Fruit fly (Drosophila melanogaster): Measurements from ENCODE around the gene CG4558.
A peak's percentile ranks its signal among the peaks of the same experiment; 100 is the strongest.

CG4558 gene

dm6 chrX:6800726-6801296 is 48.8 kb upstream of the CG4558 start (continued):
- TF ChIP-seq salm (tag; optimal IDR thresholded peaks at IDR 0.05) (no peak), Ptx1 (GFP tag; IDR thresholded peaks at IDR 0.05) (peak; percentile 56; the same call in 1 of the 2 replicates), CG7556 (GFP tag; optimal IDR thresholded peaks at IDR 0.05) (peak; percentile 44), cwo (GFP tag; optimal IDR thresholded peaks at IDR 0.05) (peak; percentile 65), Lpt (GFP tag; optimal IDR thresholded peaks at IDR 0.05) (no peak), CG2202 (tag; optimal IDR thresholded peaks at IDR 0.05) (no peak), CG8388 (GFP tag; optimal IDR thresholded peaks at IDR 0.05) (no peak), hbn (GFP tag; IDR thresholded peaks at IDR 0.05; ENCODE audit: partially characterized antibody) (no peak), Opbp (GFP tag; IDR thresholded peaks at IDR 0.05; ENCODE audit: partially characterized antibody) (no peak), Aef1 (GFP tag; IDR thresholded peaks at IDR 0.05) (0 out of 3 replicates have a peak, but pooled peaks have one; percentile 44), oc (tag; optimal IDR thresholded peaks at IDR 0.05) (peak; percentile 54), Tbp (GFP tag; optimal IDR thresholded peaks at IDR 0.05) (no peak), CG12744 (GFP tag; optimal IDR thresholded peaks at IDR 0.05) (no peak), CG13287 (GFP tag; IDR thresholded peaks at IDR 0.05; ENCODE audit: partially characterized antibody) (peak; percentile 34; the same call in 1 of the 2 replicates), CG5180 (GFP tag; optimal IDR thresholded peaks at IDR 0.05) (peak; percentile 91), inv (GFP tag; IDR thresholded peaks at IDR 0.05; ENCODE audit: partially characterized antibody) (no peak), usp (GFP tag; optimal IDR thresholded peaks at IDR 0.05) (no peak), lmd (GFP tag; IDR thresholded peaks at IDR 0.05) (peak; percentile 30; the same call in 1 of the 2 replicates), emc (GFP tag; optimal IDR thresholded peaks at IDR 0.05) (no peak), Antp (GFP tag; optimal IDR thresholded peaks at IDR 0.05) (no peak), Doc3 (GFP tag; IDR thresholded peaks at IDR 0.05; ENCODE audit: partially characterized antibody) (no peak), sens-2 (GFP tag; IDR thresholded peaks at IDR 0.05) (no peak), CG1792 (GFP tag; optimal IDR thresholded peaks at IDR 0.05) (no peak), Ets65A (GFP tag) (peak; percentile 45), CG14050 (GFP tag; IDR thresholded peaks at IDR 0.05) (0 out of 3 replicates have a peak, but pooled peaks have one; percentile 9), crc (GFP tag; optimal IDR thresholded peaks at IDR 0.05) (no peak), CG10654 (GFP tag; optimal IDR thresholded peaks at IDR 0.05) (no peak), GATAe (GFP tag; conservative IDR thresholded peaks at IDR 0.05) (peak; percentile 94), CG3163 (GFP tag; optimal IDR thresholded peaks at IDR 0.05) (no peak), amos (GFP tag; IDR thresholded peaks at IDR 0.05; ENCODE audit: partially characterized antibody) (peak; percentile 33; the same call in 1 of the 2 replicates), CG16815 (GFP tag; optimal IDR thresholded peaks at IDR 0.05) (no peak), CG1647 (GFP tag; optimal IDR thresholded peaks at IDR 0.05) (no peak), ap (GFP tag; IDR thresholded peaks at IDR 0.05) (no peak), Abd-B (GFP tag; optimal IDR thresholded peaks at IDR 0.05) (no peak), peb (GFP tag; IDR thresholded peaks at IDR 0.05) (no peak), CG3838 (GFP tag; optimal IDR thresholded peaks at IDR 0.05) (no peak), CG6689 (GFP tag; IDR thresholded peaks at IDR 0.05) (peak; percentile 48), CG3407 (GFP tag; optimal IDR thresholded peaks at IDR 0.05) (no peak), cas (GFP tag; IDR thresholded peaks at IDR 0.05) (0 out of 2 replicates have a peak, but pooled peaks have one; percentile 44), so (GFP tag; IDR thresholded peaks at IDR 0.05) (no peak), CG9437 (GFP tag; optimal IDR thresholded peaks at IDR 0.05) (no peak), CG43689 (GFP tag; IDR thresholded peaks at IDR 0.05) (no peak), Adf1 (GFP tag; IDR thresholded peaks at IDR 0.05) (peak; percentile 78), CG31388 (GFP tag; optimal IDR thresholded peaks at IDR 0.05) (no peak), Kr (GFP tag; optimal IDR thresholded peaks at IDR 0.05) (no peak), ranshi (GFP tag; IDR thresholded peaks at IDR 0.05) (no peak), CG1529 (GFP tag; optimal IDR thresholded peaks at IDR 0.05) (no peak), shn (GFP tag; optimal IDR thresholded peaks at IDR 0.05) (no peak), al (GFP tag; IDR thresholded peaks at IDR 0.05) (no peak), CG2889 (GFP tag; IDR thresholded peaks at IDR 0.05) (no peak), z (GFP tag; IDR thresholded peaks at IDR 0.05) (peak; percentile 67; the same call in 2 of the 3 replicates)

Data from whole organism, embryonic.